Fruit fly (Drosophila melanogaster) whole organism, embryonic: Measurements from ENCODE around the gene Est-6.

Source experiments
- Atf-2 ChIP-seq: fragments of 200-800 bp; sonication (Bioruptor generic); optimal IDR thresholded peaks from 2 replicates; lab custom pipeline; 2016; ENCODE audit warnings: missing biosample characterization, missing genetic modification characterization
- Awh ChIP-seq: fragments of 200-800 bp; sonication (Bioruptor generic); IDR thresholded peaks from 2 replicates; pipeline ENCODE4, ENCODE4 v1.3.6; 2022; ENCODE audit warnings: missing biosample characterization, missing genetic modification characterization
- C15 ChIP-seq: fragments of 200-800 bp; sonication (Bioruptor generic); IDR thresholded peaks from 3 replicates; pipeline ENCODE4 v1.3.6; 2022; ENCODE audit warnings: missing biosample characterization, missing genetic modification characterization
- CG11093 ChIP-seq: fragments of 200-800 bp; sonication (Bioruptor generic); IDR thresholded peaks from 3 replicates; pipeline ENCODE4 v1.3.6; 2022; ENCODE audit warnings: missing biosample characterization, missing genetic modification characterization
- CG12236 ChIP-seq: fragments of 200-800 bp; sonication (Bioruptor generic); optimal IDR thresholded peaks from 2 replicates; lab custom pipeline; 2016; ENCODE audit warnings: missing biosample characterization, missing genetic modification characterization
- CG12391 ChIP-seq: fragments of 200-800 bp; sonication (Bioruptor generic); optimal IDR thresholded peaks from 3 replicates; lab custom pipeline; 2018; ENCODE audit warnings: missing biosample characterization, mild to moderate bottlenecking, missing genetic modification characterization, moderate library complexity
- CG13624 ChIP-seq: fragments of 200-800 bp; sonication (Bioruptor generic); optimal IDR thresholded peaks from 2 replicates; lab custom pipeline; 2016; ENCODE audit warnings: missing biosample characterization, missing genetic modification characterization
- CG15269 ChIP-seq: fragments of 200-800 bp; sonication (Bioruptor generic); optimal IDR thresholded peaks from 2 replicates; lab custom pipeline; 2018; ENCODE audit warnings: missing biosample characterization, mild to moderate bottlenecking, missing genetic modification characterization, moderate library complexity
- CG1529 ChIP-seq: fragments of 200-800 bp; sonication (Bioruptor generic); optimal IDR thresholded peaks from 3 replicates; lab custom pipeline; 2018; ENCODE audit warnings: missing biosample characterization, missing genetic modification characterization
- CG1603 ChIP-seq: fragments of 200-800 bp; sonication (Bioruptor generic); optimal IDR thresholded peaks from 2 replicates; lab custom pipeline; 2019; ENCODE audit warnings: missing biosample characterization, mild to moderate bottlenecking, missing genetic modification characterization, moderate library complexity
- CG1647 ChIP-seq: fragments of 200-800 bp; sonication (Bioruptor generic); optimal IDR thresholded peaks from 3 replicates; lab custom pipeline; 2016; ENCODE audit warnings: missing biosample characterization, missing genetic modification characterization
- CG17568 ChIP-seq: fragments of 200-800 bp; sonication (Bioruptor generic); optimal IDR thresholded peaks from 2 replicates; lab custom pipeline; 2018; ENCODE audit warnings: missing biosample characterization, mild to moderate bottlenecking, missing genetic modification characterization, moderate library complexity
- CG18619 ChIP-seq: fragments of 200-800 bp; sonication (Bioruptor generic); optimal IDR thresholded peaks from 3 replicates; lab custom pipeline; 2017; ENCODE audit warnings: missing biosample characterization, mild to moderate bottlenecking, missing genetic modification characterization
- CG2120 ChIP-seq: fragments of 200-800 bp; sonication (Bioruptor generic); optimal IDR thresholded peaks from 3 replicates; lab custom pipeline; 2016; ENCODE audit warnings: missing biosample characterization, missing genetic modification characterization
- CG31441 ChIP-seq: fragments of 200-800 bp; sonication (Bioruptor generic); IDR thresholded peaks from 2 replicates; pipeline ENCODE4 v1.3.6; 2022; ENCODE audit warnings: missing biosample characterization, missing genetic modification characterization
- CG34376 ChIP-seq: fragments of 200-800 bp; sonication (Bioruptor generic); optimal IDR thresholded peaks from 2 replicates; lab custom pipeline; 2018; ENCODE audit warnings: missing biosample characterization, mild to moderate bottlenecking, missing genetic modification characterization
- CG4424 ChIP-seq: fragments of 200-800 bp; sonication (Bioruptor generic); optimal IDR thresholded peaks from 3 replicates; lab custom pipeline; 2016; ENCODE audit warnings: missing biosample characterization, missing genetic modification characterization
- CG4820 ChIP-seq: fragments of 200-800 bp; sonication (Bioruptor generic); optimal IDR thresholded peaks from 3 replicates; lab custom pipeline; 2016; ENCODE audit warnings: missing biosample characterization, missing genetic modification characterization
- CG5953 ChIP-seq: fragments of 200-800 bp; sonication (Bioruptor generic); IDR thresholded peaks from 2 replicates; pipeline ENCODE4 v1.3.6; 2022; ENCODE audit warnings: missing biosample characterization, missing genetic modification characterization
- CG8924 ChIP-seq: fragments of 200-800 bp; optimal IDR thresholded peaks from 3 replicates; lab custom pipeline; 2019; ENCODE audit warnings: missing biosample characterization, mild to moderate bottlenecking, missing genetic modification characterization, moderate library complexity
- CG9437 ChIP-seq: fragments of 200-800 bp; sonication (Bioruptor generic); optimal IDR thresholded peaks from 2 replicates; lab custom pipeline; 2018; ENCODE audit warnings: missing biosample characterization, mild to moderate bottlenecking, missing genetic modification characterization
- CG9609 ChIP-seq: fragments of 200-800 bp; sonication (Bioruptor generic); optimal IDR thresholded peaks from 3 replicates; lab custom pipeline; 2016; ENCODE audit warnings: missing biosample characterization, missing genetic modification characterization
- Chrac-16 ChIP-seq: fragments of 200-800 bp; sonication (Bioruptor generic); optimal IDR thresholded peaks from 3 replicates; lab custom pipeline; 2016; ENCODE audit warnings: missing biosample characterization, missing genetic modification characterization
- D19B ChIP-seq: fragments of 200-800 bp; sonication (Bioruptor generic); optimal IDR thresholded peaks from 2 replicates; lab custom pipeline; 2017; ENCODE audit warnings: missing biosample characterization, mild to moderate bottlenecking, missing genetic modification characterization
- Dip2 ChIP-seq: fragments of 200-800 bp; sonication (Bioruptor generic); IDR thresholded peaks from 2 replicates; pipeline ENCODE4 v1.3.6; 2022; ENCODE audit warnings: missing biosample characterization, missing genetic modification characterization
- Dip3 ChIP-seq: fragments of 200-800 bp; sonication (Bioruptor generic); optimal IDR thresholded peaks from 3 replicates; lab custom pipeline; 2016; ENCODE audit warnings: missing biosample characterization, missing genetic modification characterization
- Fer3 ChIP-seq: fragments of 200-800 bp; sonication (Bioruptor generic); optimal IDR thresholded peaks from 2 replicates; lab custom pipeline; 2018; ENCODE audit warnings: missing biosample characterization, mild to moderate bottlenecking, missing genetic modification characterization, moderate library complexity
- HLH54F ChIP-seq: fragments of 200-800 bp; sonication (Bioruptor generic); optimal IDR thresholded peaks from 3 replicates; lab custom pipeline; 2016; ENCODE audit warnings: missing biosample characterization, missing genetic modification characterization
- HLHmδ ChIP-seq: fragments of 200-800 bp; sonication (Bioruptor generic); optimal IDR thresholded peaks from 2 replicates; lab custom pipeline; 2018; ENCODE audit warnings: missing biosample characterization, mild to moderate bottlenecking, missing genetic modification characterization, moderate library complexity
- NfI ChIP-seq: fragments of 200-800 bp; sonication (Bioruptor generic); optimal IDR thresholded peaks from 3 replicates; lab custom pipeline; 2018; ENCODE audit warnings: missing biosample characterization, mild to moderate bottlenecking, missing genetic modification characterization, moderate library complexity
- Pdp1 ChIP-seq, 2 experiments: fragments of 200-800 bp; sonication (Bioruptor generic); optimal IDR thresholded peaks; 3 replicates each; lab custom pipeline; 2016; ENCODE audit warnings: missing biosample characterization in 2 of 2, missing genetic modification characterization in 2 of 2, mild to moderate bottlenecking in 1 of 2, moderate library complexity in 1 of 2
- Ravus ChIP-seq: fragments of 200-800 bp; sonication (Bioruptor generic); IDR thresholded peaks from 2 replicates; pipeline ENCODE4 v1.3.6; 2022; ENCODE audit warnings: missing biosample characterization, missing genetic modification characterization
- Spps ChIP-seq: fragments of 200-800 bp; sonication (Bioruptor generic); optimal IDR thresholded peaks from 2 replicates; lab custom pipeline; 2018; ENCODE audit warnings: missing biosample characterization, mild to moderate bottlenecking, missing genetic modification characterization
- az2 ChIP-seq: fragments of 200-800 bp; sonication (Bioruptor generic); optimal IDR thresholded peaks from 3 replicates; lab custom pipeline; 2016; ENCODE audit warnings: missing biosample characterization, missing genetic modification characterization
- bsh ChIP-seq, 2 experiments: fragments of 200-800 bp; sonication (Bioruptor generic); optimal IDR thresholded peaks; 2 replicates each; lab custom pipeline; 2017 to 2018; ENCODE audit warnings: mild to moderate bottlenecking in 2 of 2, missing biosample characterization in 2 of 2, missing genetic modification characterization in 2 of 2, moderate library complexity in 1 of 2
- btn ChIP-seq: fragments of 200-800 bp; sonication (Bioruptor generic); optimal IDR thresholded peaks from 2 replicates; lab custom pipeline; 2016; ENCODE audit warnings: missing biosample characterization, missing genetic modification characterization
- chm ChIP-seq: fragments of 200-800 bp; sonication (Bioruptor generic); IDR thresholded peaks from 2 replicates; pipeline ENCODE4 v1.3.6; 2022; ENCODE audit warnings: missing biosample characterization, missing genetic modification characterization
- cwo ChIP-seq: fragments of 200-800 bp; sonication (Bioruptor generic); optimal IDR thresholded peaks from 3 replicates; lab custom pipeline; 2017; ENCODE audit warnings: missing biosample characterization, missing genetic modification characterization, mild to moderate bottlenecking, moderate library complexity, missing genetic modification reagents
- dysf ChIP-seq: fragments of 200-800 bp; sonication (Bioruptor generic); IDR thresholded peaks from 3 replicates; pipeline ENCODE4 v1.3.6; 2022; ENCODE audit warnings: missing biosample characterization, missing genetic modification characterization
- eve ChIP-seq, 2 experiments: fragments of >200 bp; optimal IDR thresholded peaks; 2 replicates each; lab custom pipeline; 2017; ENCODE audit warnings: missing biosample characterization in 2 of 2, missing genetic modification characterization in 2 of 2
- exex ChIP-seq: fragments of 200-800 bp; sonication (Bioruptor generic); optimal IDR thresholded peaks from 4 replicates; lab custom pipeline; 2018; ENCODE audit warnings: missing biosample characterization, mild to moderate bottlenecking, missing genetic modification characterization, moderate library complexity
- fd102C ChIP-seq: fragments of 200-800 bp; sonication (Bioruptor generic); optimal IDR thresholded peaks from 2 replicates; lab custom pipeline; 2018; ENCODE audit warnings: missing biosample characterization, mild to moderate bottlenecking, missing genetic modification characterization, moderate library complexity
- grau ChIP-seq: fragments of 200-800 bp; optimal IDR thresholded peaks from 3 replicates; lab custom pipeline; 2019; ENCODE audit warnings: missing biosample characterization, mild to moderate bottlenecking, missing genetic modification characterization, moderate library complexity
- ham ChIP-seq: fragments of 200-800 bp; sonication (Bioruptor generic); IDR thresholded peaks from 2 replicates; pipeline ENCODE4 v1.3.6; 2022; ENCODE audit warnings: missing biosample characterization, missing genetic modification characterization
- ind ChIP-seq: fragments of 200-800 bp; sonication (Bioruptor generic); optimal IDR thresholded peaks from 3 replicates; lab custom pipeline; 2016; ENCODE audit warnings: missing biosample characterization, missing genetic modification characterization
- mld ChIP-seq: fragments of 200-800 bp; sonication (Bioruptor generic); IDR thresholded peaks from 3 replicates; pipeline ENCODE4 v1.3.6; 2022; ENCODE audit warnings: missing biosample characterization, missing genetic modification characterization; ENCODE audit not compliant: partially characterized antibody
- phol ChIP-seq: fragments of 200-800 bp; sonication (Bioruptor generic); optimal IDR thresholded peaks from 3 replicates; lab custom pipeline; 2018; ENCODE audit warnings: missing biosample characterization, mild to moderate bottlenecking, missing genetic modification characterization, moderate library complexity
- ro ChIP-seq: fragments of 200-800 bp; sonication (Bioruptor generic); IDR thresholded peaks from 2 replicates; pipeline ENCODE4 v1.3.6; 2022; ENCODE audit warnings: missing biosample characterization, missing genetic modification characterization
- seq ChIP-seq: fragments of 200-800 bp; sonication (Bioruptor generic); IDR thresholded peaks from 2 replicates; pipeline ENCODE4 v1.3.6; 2022; ENCODE audit warnings: missing biosample characterization, missing genetic modification characterization
- sr ChIP-seq: fragments of 200-800 bp; sonication (Bioruptor generic); IDR thresholded peaks from 3 replicates; pipeline ENCODE4 v1.3.6; 2022; ENCODE audit warnings: missing biosample characterization, missing genetic modification characterization
- zf30C ChIP-seq: fragments of 200-800 bp; sonication (Bioruptor generic); optimal IDR thresholded peaks from 3 replicates; lab custom pipeline; 2018; ENCODE audit warnings: missing biosample characterization, mild to moderate bottlenecking, missing genetic modification characterization

The Est-6 gene

DNA sequence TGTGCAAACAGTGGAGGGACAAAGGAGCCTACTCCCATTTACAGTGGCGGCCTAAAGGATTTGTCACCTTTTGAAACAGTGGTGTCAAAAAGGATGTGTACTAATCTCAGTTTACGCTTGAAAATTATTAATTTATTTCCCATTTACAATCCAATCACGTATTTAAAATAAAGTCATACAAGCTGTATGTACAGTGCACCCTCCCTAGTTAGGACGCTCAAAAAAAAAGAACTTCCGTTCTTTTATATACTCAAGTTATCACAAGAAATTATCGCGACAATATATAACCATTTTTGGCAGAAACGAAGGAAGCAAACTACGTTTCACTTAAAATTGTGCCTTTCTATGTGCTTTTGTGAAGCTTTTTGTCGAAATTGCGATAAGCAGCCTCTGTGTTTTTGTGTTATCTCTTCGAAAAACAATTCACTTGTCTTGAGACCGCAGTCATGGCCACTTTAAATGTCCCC lies 49.4 kb upstream of the Est-6 start (continued):
- TF ChIP-seq CG4424 (GFP tag; lab: Kevin White, UChicago) (peak; percentile 44), grau (peak; percentile 92), fd102C (GFP tag; lab: Kevin White, UChicago) (no peak), ind (GFP tag; lab: Kevin White, UChicago) (peak; percentile 60), C15 (no peak), ham (GFP tag; lab: Robert Waterston, UW) (no peak), CG9609 (GFP tag; lab: Kevin White, UChicago) (peak; percentile 27), dysf (GFP tag; lab: Robert Waterston, UW) (peak; percentile 70), CG5953 (GFP tag; lab: Robert Waterston, UW) (no peak), CG1603 (tag; lab: Kevin White, UChicago) (no peak), CG9437 (peak; percentile 36), CG4820 (GFP tag; lab: Kevin White, UChicago) (peak; percentile 28), HLHmδ (GFP tag; lab: Kevin White, UChicago) (no peak), chm (GFP tag; lab: Robert Waterston, UW) (peak; percentile 49; the same call in 1 of the 2 replicates), CG11093 (GFP tag; lab: Robert Waterston, UW) (0 out of 3 replicates have a peak, but pooled peaks have one; percentile 22), Dip2 (GFP tag; lab: Robert Waterston, UW) (no peak), CG1647 (GFP tag; lab: Kevin White, UChicago) (peak; percentile 7), cwo (peak; percentile 22), HLH54F (GFP tag; lab: Kevin White, UChicago) (peak; percentile 47), eve (GFP tag; optimal IDR thresholded peaks at IDR 0.05; lab: Kevin White, UChicago) (no peak), NfI (GFP tag; lab: Kevin White, UChicago) (peak; percentile 43), mld (0 out of 3 replicates have a peak, but pooled peaks have one; percentile 7), sr (GFP tag; lab: Robert Waterston, UW) (no peak), Awh (GFP tag; lab: Robert Waterston, UW) (peak; percentile 48; the same call in 1 of the 2 replicates), CG8924 (tag; lab: Kevin White, UChicago) (peak; percentile 56), Dip3 (GFP tag; lab: Kevin White, UChicago) (peak; percentile 29), CG12236 (GFP tag; lab: Kevin White, UChicago) (no peak), seq (GFP tag; lab: Robert Waterston, UW) (peak; percentile 56), Atf-2 (GFP tag; lab: Kevin White, UChicago) (peak; percentile 56), CG17568 (no peak), CG15269 (tag; lab: Kevin White, UChicago) (peak; percentile 66), bsh (GFP tag; optimal IDR thresholded peaks at IDR 0.05; lab: Kevin White, UChicago) (peak in 1 of 2 experiments; percentile 36), CG31441 (peak; percentile 43; the same call in 1 of the 2 replicates), CG18619 (peak; percentile 46), Spps (tag; lab: Kevin White, UChicago) (no peak), CG13624 (GFP tag; lab: Kevin White, UChicago) (peak; percentile 57), btn (GFP tag; lab: Kevin White, UChicago) (no peak), CG1529 (GFP tag; lab: Kevin White, UChicago) (peak; percentile 1), Ravus (GFP tag; lab: Robert Waterston, UW) (no peak), CG34376 (GFP tag; lab: Kevin White, UChicago) (peak; percentile 11), CG12391 (tag; lab: Kevin White, UChicago) (peak; percentile 27), Pdp1 (GFP tag; optimal IDR thresholded peaks at IDR 0.05; lab: Kevin White, UChicago) (peak; percentile 38 to 40), exex (tag; lab: Kevin White, UChicago) (peak; percentile 25), ro (GFP tag; lab: Robert Waterston, UW) (0 out of 2 replicates have a peak, but pooled peaks have one; percentile 13), phol (tag; lab: Kevin White, UChicago) (peak; percentile 52), Chrac-16 (GFP tag; lab: Kevin White, UChicago) (peak; percentile 27), D19B (GFP tag; lab: Kevin White, UChicago) (peak; percentile 39), Fer3 (tag; lab: Kevin White, UChicago) (peak; percentile 50), az2 (GFP tag; lab: Kevin White, UChicago) (peak; percentile 35), zf30C (no peak), CG2120 (peak; percentile 71)
